Fruit fly (Drosophila melanogaster) whole organism: ENCODE measurements around the gene Arl5.

Experiments used
- CG8478 ChIP-seq: fragments of >200 bp; optimal IDR thresholded peaks from 2 replicates; lab custom pipeline; 2018; ENCODE audit warnings: inconsistent platforms
- EcR ChIP-seq, 2 experiments: fragments of >200 bp; optimal IDR thresholded peaks; 2 replicates each; lab custom pipeline; 2017; ENCODE audit warnings: missing biosample characterization in 2 of 2, missing genetic modification characterization in 2 of 2, missing genetic modification reagents in 2 of 2
- psq ChIP-seq: fragments of >200 bp; optimal IDR thresholded peaks from 2 replicates; lab custom pipeline; 2017

dm6 chr3L:8296941-8297340, 2.7 kb downstream of the Arl5 start, which contains the start of gene Rab19:
- TF ChIP-seq psq (no peak), CG8478 (lab: Kevin White, UChicago) (no peak), EcR (GFP tag; optimal IDR thresholded peaks at IDR 0.05; lab: Kevin White, UChicago) (no peak)
